Fruit fly (Drosophila melanogaster) whole organism, embryonic: ENCODE results near the gene crq.
A peak's percentile ranks its signal among the peaks of the same experiment; 100 is the strongest.

Experiments used
- ATbp ChIP-seq: fragments of 200-800 bp; sonication (Bioruptor generic); optimal IDR thresholded peaks from 2 replicates; lab custom pipeline; 2017; ENCODE audit warnings: missing biosample characterization, mild to moderate bottlenecking, missing genetic modification characterization, missing genetic modification reagents
- BEAF-32 ChIP-seq: fragments of 200-800 bp; sonication (Bioruptor generic); optimal IDR thresholded peaks from 3 replicates; lab custom pipeline; 2017; ENCODE audit warnings: missing biosample characterization, missing genetic modification characterization, mild to moderate bottlenecking, moderate library complexity, missing genetic modification reagents
- CG12071 ChIP-seq: fragments of 200-800 bp; sonication (Bioruptor generic); optimal IDR thresholded peaks from 3 replicates; lab custom pipeline; 2018; ENCODE audit warnings: missing biosample characterization, mild to moderate bottlenecking, missing genetic modification characterization
- CG12155 ChIP-seq: fragments of 200-800 bp; sonication (Bioruptor generic); optimal IDR thresholded peaks from 3 replicates; lab custom pipeline; 2016; ENCODE audit warnings: missing biosample characterization, missing genetic modification characterization
- CG13296 ChIP-seq: fragments of 200-800 bp; sonication (Bioruptor generic); optimal IDR thresholded peaks from 3 replicates; lab custom pipeline; 2018; ENCODE audit warnings: missing biosample characterization, mild to moderate bottlenecking, missing genetic modification characterization
- CG13775 ChIP-seq: fragments of 200-800 bp; sonication (Bioruptor generic); optimal IDR thresholded peaks from 3 replicates; lab custom pipeline; 2017; ENCODE audit warnings: missing biosample characterization, mild to moderate bottlenecking, missing genetic modification characterization
- CG15269 ChIP-seq: fragments of 200-800 bp; sonication (Bioruptor generic); optimal IDR thresholded peaks from 2 replicates; lab custom pipeline; 2018; ENCODE audit warnings: missing biosample characterization, mild to moderate bottlenecking, missing genetic modification characterization, moderate library complexity
- CG1602 ChIP-seq: fragments of 200-800 bp; sonication (Bioruptor generic); optimal IDR thresholded peaks from 3 replicates; lab custom pipeline; 2016; ENCODE audit warnings: missing biosample characterization, missing genetic modification characterization
- CG16815 ChIP-seq: fragments of 200-800 bp; sonication (Bioruptor generic); optimal IDR thresholded peaks from 3 replicates; lab custom pipeline; 2017; ENCODE audit warnings: missing biosample characterization, mild to moderate bottlenecking, missing genetic modification characterization
- CG16863 ChIP-seq: fragments of 200-800 bp; sonication (Bioruptor generic); optimal IDR thresholded peaks from 3 replicates; lab custom pipeline; 2016; ENCODE audit warnings: missing biosample characterization, missing genetic modification characterization
- CG17361 ChIP-seq: fragments of 200-800 bp; sonication (Bioruptor generic); IDR thresholded peaks from 3 replicates; pipeline ENCODE4 v1.3.6; 2022; ENCODE audit warnings: missing biosample characterization, missing genetic modification characterization
- CG18262 ChIP-seq: fragments of 200-800 bp; optimal IDR thresholded peaks from 3 replicates; lab custom pipeline; 2019; ENCODE audit warnings: missing biosample characterization, mild to moderate bottlenecking, missing genetic modification characterization, moderate library complexity
- CG18599 ChIP-seq: fragments of 200-800 bp; sonication (Bioruptor generic); optimal IDR thresholded peaks from 3 replicates; lab custom pipeline; 2017; ENCODE audit warnings: missing biosample characterization, missing genetic modification characterization, mild to moderate bottlenecking, moderate library complexity, missing genetic modification reagents
- CG2120 ChIP-seq: fragments of 200-800 bp; sonication (Bioruptor generic); optimal IDR thresholded peaks from 3 replicates; lab custom pipeline; 2016; ENCODE audit warnings: missing biosample characterization, missing genetic modification characterization
- CG2712 ChIP-seq: fragments of 200-800 bp; optimal IDR thresholded peaks from 3 replicates; lab custom pipeline; 2019; ENCODE audit warnings: missing biosample characterization, mild to moderate bottlenecking, missing genetic modification characterization, moderate library complexity
- CG4282 ChIP-seq: fragments of 200-800 bp; sonication (Bioruptor generic); optimal IDR thresholded peaks from 2 replicates; lab custom pipeline; 2016; ENCODE audit warnings: missing biosample characterization, missing genetic modification characterization
- CG6813 ChIP-seq: fragments of 200-800 bp; sonication (Bioruptor generic); optimal IDR thresholded peaks from 2 replicates; lab custom pipeline; 2017; ENCODE audit warnings: missing biosample characterization, missing genetic modification characterization, mild to moderate bottlenecking, moderate library complexity, missing genetic modification reagents
- CG9609 ChIP-seq: fragments of 200-800 bp; sonication (Bioruptor generic); optimal IDR thresholded peaks from 3 replicates; lab custom pipeline; 2016; ENCODE audit warnings: missing biosample characterization, missing genetic modification characterization
- CG9817 ChIP-seq: fragments of 200-800 bp; sonication (Bioruptor generic); optimal IDR thresholded peaks from 2 replicates; lab custom pipeline; 2018; ENCODE audit warnings: missing biosample characterization, mild to moderate bottlenecking, missing genetic modification characterization, moderate library complexity
- CHES-1-like ChIP-seq: fragments of 200-800 bp; sonication (Bioruptor generic); optimal IDR thresholded peaks from 2 replicates; lab custom pipeline; 2016; ENCODE audit warnings: missing biosample characterization, missing genetic modification characterization
- Dll ChIP-seq: fragments of 200-800 bp; sonication (Bioruptor generic); IDR thresholded peaks from 4 replicates; pipeline ENCODE4 v1.3.6; 2022; ENCODE audit warnings: missing biosample characterization, missing genetic modification characterization; ENCODE audit not compliant: partially characterized antibody
- Dp ChIP-seq: fragments of 200-800 bp; sonication (Bioruptor generic); optimal IDR thresholded peaks from 2 replicates; lab custom pipeline; 2018; ENCODE audit warnings: missing biosample characterization, mild to moderate bottlenecking, missing genetic modification characterization, moderate library complexity
- GATAe ChIP-seq: fragments of 200-800 bp; sonication (Bioruptor generic); conservative IDR thresholded peaks from 2 replicates; pipeline ENCODE4 v1.3.6; 2022; ENCODE audit warnings: missing biosample characterization, missing genetic modification characterization
- HLH54F ChIP-seq: fragments of 200-800 bp; sonication (Bioruptor generic); optimal IDR thresholded peaks from 3 replicates; lab custom pipeline; 2016; ENCODE audit warnings: missing biosample characterization, missing genetic modification characterization
- Hsf ChIP-seq: fragments of 200-800 bp; sonication (Bioruptor generic); optimal IDR thresholded peaks from 3 replicates; lab custom pipeline; 2016; ENCODE audit warnings: missing biosample characterization, missing genetic modification characterization
- Oli ChIP-seq: fragments of 200-800 bp; sonication (Bioruptor generic); optimal IDR thresholded peaks from 2 replicates; lab custom pipeline; 2018; ENCODE audit warnings: missing biosample characterization, mild to moderate bottlenecking, missing genetic modification characterization, moderate library complexity
- Sox102F ChIP-seq: fragments of 200-800 bp; sonication (Bioruptor generic); optimal IDR thresholded peaks from 2 replicates; lab custom pipeline; 2018; ENCODE audit warnings: missing biosample characterization, mild to moderate bottlenecking, missing genetic modification characterization, moderate library complexity
- bcd ChIP-seq: fragments of 200-800 bp; sonication (Bioruptor generic); optimal IDR thresholded peaks from 2 replicates; lab custom pipeline; 2017; ENCODE audit warnings: missing biosample characterization, mild to moderate bottlenecking, missing genetic modification characterization
- cad ChIP-seq: fragments of >200 bp; optimal IDR thresholded peaks from 2 replicates; lab custom pipeline; 2017; ENCODE audit warnings: missing biosample characterization, missing genetic modification characterization
- crc ChIP-seq: fragments of 200-800 bp; sonication (Bioruptor generic); optimal IDR thresholded peaks from 2 replicates; lab custom pipeline; 2016; ENCODE audit warnings: missing biosample characterization, missing genetic modification characterization
- ems ChIP-seq: fragments of 200-800 bp; sonication (Bioruptor generic); optimal IDR thresholded peaks from 3 replicates; lab custom pipeline; 2016; ENCODE audit warnings: missing biosample characterization, missing genetic modification characterization
- eve ChIP-seq, 2 experiments: fragments of >200 bp; optimal IDR thresholded peaks; 2 replicates each; lab custom pipeline; 2017; ENCODE audit warnings: missing biosample characterization in 2 of 2, missing genetic modification characterization in 2 of 2
- exex ChIP-seq: fragments of 200-800 bp; sonication (Bioruptor generic); optimal IDR thresholded peaks from 4 replicates; lab custom pipeline; 2018; ENCODE audit warnings: missing biosample characterization, mild to moderate bottlenecking, missing genetic modification characterization, moderate library complexity
- fd96Cb ChIP-seq: fragments of 200-800 bp; sonication (Bioruptor generic); optimal IDR thresholded peaks from 2 replicates; lab custom pipeline; 2018; ENCODE audit warnings: missing biosample characterization, mild to moderate bottlenecking, missing genetic modification characterization, moderate library complexity
- gcm ChIP-seq: fragments of 200-800 bp; sonication (Bioruptor generic); optimal IDR thresholded peaks from 2 replicates; lab custom pipeline; 2019; ENCODE audit warnings: missing biosample characterization, mild to moderate bottlenecking, missing genetic modification characterization, moderate library complexity
- gcm2 ChIP-seq: fragments of 200-800 bp; sonication (Bioruptor generic); optimal IDR thresholded peaks from 2 replicates; lab custom pipeline; 2016; ENCODE audit warnings: missing biosample characterization, missing genetic modification characterization
- gem ChIP-seq: fragments of 200-800 bp; sonication (Bioruptor generic); optimal IDR thresholded peaks from 2 replicates; lab custom pipeline; 2019; ENCODE audit warnings: missing biosample characterization, mild to moderate bottlenecking, missing genetic modification characterization, moderate library complexity
- gsb ChIP-seq: fragments of 200-800 bp; sonication (Bioruptor generic); IDR thresholded peaks from 2 replicates; pipeline ENCODE4 v1.3.6; 2022; ENCODE audit warnings: missing biosample characterization, missing genetic modification characterization
- gsb-n ChIP-seq: fragments of 200-800 bp; sonication (Bioruptor generic); optimal IDR thresholded peaks from 3 replicates; lab custom pipeline; 2018; ENCODE audit warnings: missing biosample characterization, mild to moderate bottlenecking, missing genetic modification characterization
- ind ChIP-seq: fragments of 200-800 bp; sonication (Bioruptor generic); optimal IDR thresholded peaks from 3 replicates; lab custom pipeline; 2016; ENCODE audit warnings: missing biosample characterization, missing genetic modification characterization
- maf-S ChIP-seq: fragments of 200-800 bp; sonication (Bioruptor generic); optimal IDR thresholded peaks from 2 replicates; lab custom pipeline; 2016; ENCODE audit warnings: missing biosample characterization, missing genetic modification characterization
- onecut ChIP-seq: fragments of 200-800 bp; sonication (Bioruptor generic); IDR thresholded peaks from 2 replicates; pipeline ENCODE4 v1.3.6; 2022; ENCODE audit warnings: missing biosample characterization, missing genetic modification characterization
- org-1 ChIP-seq: fragments of 200-800 bp; sonication (Bioruptor generic); optimal IDR thresholded peaks from 2 replicates; lab custom pipeline; 2017; ENCODE audit warnings: missing biosample characterization, missing genetic modification characterization
- p53 ChIP-seq: fragments of 200-800 bp; sonication (Bioruptor generic); optimal IDR thresholded peaks from 2 replicates; lab custom pipeline; 2016; ENCODE audit warnings: missing biosample characterization, missing genetic modification characterization
- pnt ChIP-seq: fragments of 200-800 bp; sonication (Bioruptor generic); optimal IDR thresholded peaks from 3 replicates; lab custom pipeline; 2016; ENCODE audit warnings: missing biosample characterization, missing genetic modification characterization
- psq ChIP-seq: fragments of 200-800 bp; sonication (Bioruptor generic); optimal IDR thresholded peaks from 2 replicates; lab custom pipeline; 2017; ENCODE audit warnings: missing biosample characterization, missing genetic modification characterization
- pum ChIP-seq: fragments of 200-800 bp; sonication (Bioruptor generic); optimal IDR thresholded peaks from 2 replicates; lab custom pipeline; 2016; ENCODE audit warnings: missing biosample characterization, missing genetic modification characterization
- tin ChIP-seq: fragments of 200-800 bp; sonication (Bioruptor generic); optimal IDR thresholded peaks from 3 replicates; lab custom pipeline; 2016; ENCODE audit warnings: missing biosample characterization, missing genetic modification characterization
- tup ChIP-seq: fragments of 200-800 bp; sonication (Bioruptor generic); optimal IDR thresholded peaks from 2 replicates; lab custom pipeline; 2016; ENCODE audit warnings: missing biosample characterization, mild to moderate bottlenecking, missing genetic modification characterization, moderate library complexity
- vfl ChIP-seq: fragments of 200-800 bp; sonication (Bioruptor generic); optimal IDR thresholded peaks from 2 replicates; lab custom pipeline; 2016; ENCODE audit warnings: missing biosample characterization, missing genetic modification characterization

crq gene

DNA sequence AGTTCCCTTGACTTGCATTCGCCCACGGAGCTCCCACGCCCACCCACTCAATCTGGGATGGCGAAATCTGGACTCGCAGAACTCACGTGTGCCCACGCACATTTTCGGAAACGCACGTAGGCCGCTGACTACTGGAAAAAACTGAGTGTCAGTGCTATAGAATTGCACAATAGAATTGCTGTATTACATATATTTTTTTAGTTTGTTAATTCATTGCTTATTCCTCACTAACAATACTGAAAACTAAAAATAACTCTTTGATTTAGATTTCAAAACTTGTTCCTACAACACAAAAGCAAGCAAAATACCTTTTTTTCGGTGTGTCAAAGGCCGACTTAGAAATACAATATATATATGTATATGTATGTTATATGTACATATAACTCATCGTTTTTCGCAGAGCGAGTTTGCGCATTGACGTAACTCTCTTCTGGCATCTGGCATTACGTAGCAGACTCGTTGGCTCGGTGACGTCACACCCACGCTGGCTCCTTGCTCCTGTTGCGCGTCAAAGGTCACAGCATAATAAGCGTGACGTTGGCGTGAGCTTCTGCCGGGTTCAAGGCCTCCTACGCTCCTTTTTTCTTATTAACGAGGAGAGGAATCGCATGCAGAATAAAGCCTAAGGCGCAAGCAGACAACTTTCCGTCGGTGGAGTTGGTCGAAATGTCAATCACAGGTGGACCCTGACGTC is 29.1 kb upstream of the crq start:
- peak; percentile 10 for TF ChIP-seq CG16863 (GFP tag; lab: Kevin White, UChicago)
- peak; percentile 49 for TF ChIP-seq maf-S (GFP tag; lab: Kevin White, UChicago)
- peak; percentile 31 for TF ChIP-seq pum (GFP tag; lab: Kevin White, UChicago)
- TF ChIP-seq tup (GFP tag; lab: Kevin White, UChicago) = peak; percentile 54
- no peak for TF ChIP-seq CG17361 (GFP tag; lab: Robert Waterston, UW)
- TF ChIP-seq crc (GFP tag; lab: Kevin White, UChicago) = peak; percentile 65
- TF ChIP-seq ems (GFP tag; lab: Kevin White, UChicago) = peak; percentile 64
- TF ChIP-seq gcm (GFP tag; lab: Kevin White, UChicago) = peak; percentile 35
- TF ChIP-seq bcd (GFP tag; lab: Kevin White, UChicago) = peak; percentile 81
- peak; percentile 48 for TF ChIP-seq CG16815 (GFP tag; lab: Kevin White, UChicago)
- TF ChIP-seq CHES-1-like (GFP tag; lab: Kevin White, UChicago) = peak; percentile 81
- TF ChIP-seq CG6813 (GFP tag; lab: Kevin White, UChicago) = peak; percentile 83
- no peak for TF ChIP-seq Dp (GFP tag; lab: Kevin White, UChicago)
- peak; percentile 0 for TF ChIP-seq CG4282 (GFP tag; lab: Kevin White, UChicago)
- TF ChIP-seq CG12071 (GFP tag; lab: Kevin White, UChicago) = peak; percentile 73
- TF ChIP-seq gcm2 (GFP tag; lab: Kevin White, UChicago) = peak; percentile 36
- peak; percentile 94 for TF ChIP-seq CG2120 (GFP tag; lab: Kevin White, UChicago)
- TF ChIP-seq HLH54F (GFP tag; lab: Kevin White, UChicago) = peak; percentile 76
- TF ChIP-seq Sox102F = peak; percentile 80
- peak; percentile 65 for TF ChIP-seq fd96Cb (tag; lab: Kevin White, UChicago)
- no peak for TF ChIP-seq Dll (GFP tag; lab: Robert Waterston, UW)
- peak; percentile 89 for TF ChIP-seq CG15269 (tag; lab: Kevin White, UChicago)
- TF ChIP-seq CG18599 (GFP tag; lab: Kevin White, UChicago) = peak; percentile 97
- TF ChIP-seq gsb-n (tag; lab: Kevin White, UChicago) = peak; percentile 3
- TF ChIP-seq vfl (GFP tag; lab: Kevin White, UChicago) = peak; percentile 53
- TF ChIP-seq CG2712 (tag; lab: Kevin White, UChicago) = peak; percentile 78
- peak; percentile 77 for TF ChIP-seq CG12155
- peak; percentile 82 for TF ChIP-seq CG9817 (tag; lab: Kevin White, UChicago)
- peak; percentile 80 for TF ChIP-seq org-1
- peak; percentile 11 for TF ChIP-seq p53
- peak; percentile 65 for TF ChIP-seq onecut
- no peak for TF ChIP-seq GATAe (GFP tag; lab: Robert Waterston, UW)
- peak; percentile 82 for TF ChIP-seq ind
- TF ChIP-seq Hsf = peak; percentile 70
- peak; percentile 78 for TF ChIP-seq CG13775
- TF ChIP-seq CG1602 (GFP tag; lab: Kevin White, UChicago) = peak; percentile 34
- peak; percentile 32 for TF ChIP-seq psq (GFP tag; lab: Kevin White, UChicago)
- TF ChIP-seq ATbp (GFP tag; lab: Kevin White, UChicago) = peak; percentile 53
- TF ChIP-seq gsb (GFP tag; lab: Robert Waterston, UW) = no peak
- peak; percentile 56 for TF ChIP-seq CG18262 (tag; lab: Kevin White, UChicago)
- peak; percentile 78 for TF ChIP-seq Oli (tag; lab: Kevin White, UChicago)
- no peak for TF ChIP-seq BEAF-32 (GFP tag; lab: Kevin White, UChicago)
- peak; percentile 90 for TF ChIP-seq gem (tag; lab: Kevin White, UChicago)
- TF ChIP-seq tin = peak; percentile 63
- TF ChIP-seq eve (GFP tag; optimal IDR thresholded peaks at IDR 0.05; lab: Kevin White, UChicago) = peak in 1 of 2 experiments; percentile 80
- TF ChIP-seq CG9609 (GFP tag; lab: Kevin White, UChicago) = peak; percentile 52
- peak; percentile 88 for TF ChIP-seq CG13296 (GFP tag; lab: Kevin White, UChicago)
- TF ChIP-seq cad (GFP tag; lab: Kevin White, UChicago) = no peak
- TF ChIP-seq pnt (GFP tag; lab: Kevin White, UChicago) = peak; percentile 35
- TF ChIP-seq exex (tag; lab: Kevin White, UChicago) = peak; percentile 24
